Fruit fly (Drosophila melanogaster): ENCODE data around the gene CG6125.

- TF ChIP-seq CG4707 (GFP tag; optimal IDR thresholded peaks at IDR 0.05) = no peak
- no peak for TF ChIP-seq E2f2 (GFP tag; IDR thresholded peaks at IDR 0.05)
- TF ChIP-seq stwl (tag; optimal IDR thresholded peaks at IDR 0.05) = no peak
- no peak for TF ChIP-seq btn (GFP tag; optimal IDR thresholded peaks at IDR 0.05)
- TF ChIP-seq CG10321 (GFP tag; IDR thresholded peaks at IDR 0.05) = no peak
- no peak for TF ChIP-seq CG13424 (tag; optimal IDR thresholded peaks at IDR 0.05)
- TF ChIP-seq Sox102F (GFP tag; optimal IDR thresholded peaks at IDR 0.05) = no peak
- no peak for TF ChIP-seq CG6654 (GFP tag; optimal IDR thresholded peaks at IDR 0.05)
- TF ChIP-seq CG5953 (GFP tag; IDR thresholded peaks at IDR 0.05) = no peak
Measured at dm6 chr3R:15406393-15406792, 477 bp downstream of the CG6125 start.

All from whole organism, embryonic.